Worm (Caenorhabditis elegans): ENCODE data around the gene exo-1.

exo-1 gene

ce11 chrIII:13426036-13426435, 2.7 kb downstream of the exo-1 start, which contains the start of gene cope-1 (continued):
- TF ChIP-seq hlh-4 (tag; optimal IDR thresholded peaks at IDR 0.05) (no peak), grh-1 (GFP tag; IDR thresholded peaks at IDR 0.05) (no peak), sptf-1 (tag; optimal IDR thresholded peaks at IDR 0.05) (no peak), nhr-20 (tag; optimal IDR thresholded peaks at IDR 0.05) (no peak), nhr-19 (GFP tag; conservative IDR thresholded peaks at IDR 0.05) (no peak), dsc-1 (tag; optimal IDR thresholded peaks at IDR 0.05) (no peak), unc-30 (tag; optimal IDR thresholded peaks at IDR 0.05) (no peak)

DNA sequence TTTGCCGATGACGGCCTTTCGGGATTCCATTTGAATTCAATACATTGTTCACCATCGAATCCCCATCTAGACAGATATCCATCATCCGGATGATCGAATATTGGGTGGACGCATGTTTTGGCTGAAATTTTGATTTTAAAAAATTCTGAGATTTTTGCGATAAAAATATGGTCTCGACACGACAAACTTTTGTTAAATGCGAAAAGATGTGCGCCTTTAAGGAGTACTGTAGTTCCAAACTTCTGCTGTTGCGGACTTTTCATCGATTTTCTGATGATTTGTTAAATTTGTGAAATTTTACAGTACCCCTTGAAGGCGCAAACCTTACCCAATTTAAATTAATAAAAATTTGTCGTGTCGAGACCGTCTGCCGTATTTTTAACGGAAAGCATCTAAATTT, 4.5 kb downstream of the exo-1 start:
- TF ChIP-seq nhr-47 (tag; optimal IDR thresholded peaks at IDR 0.05), result no peak
- TF ChIP-seq Y116A8C.19 (tag; optimal IDR thresholded peaks at IDR 0.05; ENCODE audit: borderline replicate concordance), result no peak
- TF ChIP-seq ceh-82 (tag; optimal IDR thresholded peaks at IDR 0.05), result no peak
- TF ChIP-seq mep-1 (tag; optimal IDR thresholded peaks at IDR 0.05), result no peak
- no peak for TF ChIP-seq isw-1 (GFP tag; IDR thresholded peaks at IDR 0.05)
- no peak for TF ChIP-seq lin-39 (tag; optimal IDR thresholded peaks at IDR 0.05)
- TF ChIP-seq lir-3 (tag; optimal IDR thresholded peaks at IDR 0.05; ENCODE audit: poor library complexity), result no peak
- TF ChIP-seq unc-130 (tag; optimal IDR thresholded peaks at IDR 0.05), result no peak
- no peak for TF ChIP-seq nhr-77 (tag; optimal IDR thresholded peaks at IDR 0.05)
- TF ChIP-seq unc-62 (GFP tag; optimal IDR thresholded peaks at IDR 0.05), result no peak
- TF ChIP-seq hlh-17 (GFP tag; optimal IDR thresholded peaks at IDR 0.05; ENCODE audit: borderline replicate concordance), result no peak
- TF ChIP-seq lin-14 (GFP tag; optimal IDR thresholded peaks at IDR 0.05), result no peak
- TF ChIP-seq nhr-90 (tag; optimal IDR thresholded peaks at IDR 0.05; ENCODE audit: poor library complexity), result no peak

DNA sequence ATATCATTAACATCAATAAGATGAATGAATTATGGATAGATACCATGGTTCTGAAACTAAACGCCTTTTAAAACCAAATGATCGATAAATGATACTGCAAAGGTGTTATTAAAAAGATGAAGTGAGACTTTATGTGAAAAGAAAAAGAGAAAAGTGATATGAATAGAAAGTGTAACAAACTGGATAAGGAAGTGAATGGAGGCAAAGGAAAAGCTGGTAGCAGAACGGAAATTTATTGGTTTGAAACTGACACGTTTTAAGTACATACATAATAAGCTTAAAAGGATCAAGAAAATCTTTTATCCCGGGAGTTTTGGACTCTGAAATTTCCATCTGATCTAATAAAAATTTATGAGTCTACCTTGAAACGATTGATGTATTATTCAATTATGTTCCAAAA, 6.4 kb downstream of the exo-1 start, which contains the start of gene bli-5:
Gene bli-5 (minus strand): TSS at position 101 of the 400 bp plus-strand sequence.
- TF ChIP-seq isw-1 (GFP tag; IDR thresholded peaks at IDR 0.05), result no peak
- no peak for TF ChIP-seq nhr-20 (tag; optimal IDR thresholded peaks at IDR 0.05)
- TF ChIP-seq ceh-88 (GFP tag; IDR thresholded peaks at IDR 0.05), result no peak
- TF ChIP-seq egl-13 (tag; optimal IDR thresholded peaks at IDR 0.05), result no peak
- no peak for TF ChIP-seq C04F5.9 (tag; optimal IDR thresholded peaks at IDR 0.05)
- no peak for TF ChIP-seq nhr-77 (tag; optimal IDR thresholded peaks at IDR 0.05)
- TF ChIP-seq nhr-84 (tag; optimal IDR thresholded peaks at IDR 0.05), result no peak
- no peak for TF ChIP-seq snu-23 (GFP tag; optimal IDR thresholded peaks at IDR 0.05)
- TF ChIP-seq irx-1 (tag; optimal IDR thresholded peaks at IDR 0.05), result no peak
- no peak for TF ChIP-seq lin-14 (GFP tag; optimal IDR thresholded peaks at IDR 0.05)
- no peak for TF ChIP-seq ceh-82 (tag; optimal IDR thresholded peaks at IDR 0.05)
- TF ChIP-seq fkh-10 (GFP tag; optimal IDR thresholded peaks at IDR 0.05), result no peak
- TF ChIP-seq nhr-47 (tag; optimal IDR thresholded peaks at IDR 0.05), result no peak
- TF ChIP-seq snpc-4 (tag; optimal IDR thresholded peaks at IDR 0.05), result no peak
- TF ChIP-seq egl-27 (tag; optimal IDR thresholded peaks at IDR 0.05), result no peak
- TF ChIP-seq C16A3.4 (tag; optimal IDR thresholded peaks at IDR 0.05), result no peak
- TF ChIP-seq fkh-8 (tag; optimal IDR thresholded peaks at IDR 0.05), result no peak
- TF ChIP-seq lin-15B (tag; optimal IDR thresholded peaks at IDR 0.05), result no peak
- no peak for TF ChIP-seq ceh-8 (GFP tag; optimal IDR thresholded peaks at IDR 0.05)
- no peak for TF ChIP-seq tlp-1 (tag; optimal IDR thresholded peaks at IDR 0.05)

DNA sequence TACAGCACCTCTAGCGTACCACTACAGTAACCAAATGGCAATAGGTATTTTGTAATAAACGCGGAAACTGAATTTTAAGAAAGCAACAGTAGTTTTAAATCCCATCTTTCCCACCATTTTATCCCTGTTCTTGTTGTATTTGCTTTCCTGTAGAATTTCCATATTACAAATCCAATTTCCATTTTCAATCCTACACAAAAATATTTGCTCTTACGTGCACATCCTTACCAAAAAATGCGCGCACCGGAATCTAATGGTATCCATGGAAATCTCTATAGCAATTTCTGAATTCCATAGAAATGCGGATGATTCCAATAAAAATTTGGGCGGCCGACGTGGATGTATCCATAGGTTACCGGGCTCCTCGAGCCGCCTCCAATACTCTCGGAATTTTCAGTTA, 6.8 kb downstream of the exo-1 start, which contains the start of gene trf-1:
Gene trf-1 (plus strand): TSS at position 301 of the 400 bp plus-strand sequence.
- TF ChIP-seq nhr-47 (tag; optimal IDR thresholded peaks at IDR 0.05), result no peak
- TF ChIP-seq mep-1 (tag; optimal IDR thresholded peaks at IDR 0.05), result no peak
- TF ChIP-seq ztf-11 (tag; optimal IDR thresholded peaks at IDR 0.05), result no peak
- no peak for TF ChIP-seq nhr-90 (tag; optimal IDR thresholded peaks at IDR 0.05; ENCODE audit: poor library complexity)
- no peak for TF ChIP-seq nhr-84 (tag; optimal IDR thresholded peaks at IDR 0.05)
- no peak for TF ChIP-seq lin-39 (tag; optimal IDR thresholded peaks at IDR 0.05)
- no peak for TF ChIP-seq rnt-1 (tag; optimal IDR thresholded peaks at IDR 0.05)
- no peak for TF ChIP-seq pag-3 (tag; optimal IDR thresholded peaks at IDR 0.05; ENCODE audit: borderline replicate concordance, insufficient read depth)
- no peak for TF ChIP-seq lin-13 (GFP tag; optimal IDR thresholded peaks at IDR 0.05)
- no peak for TF ChIP-seq snu-23 (GFP tag; optimal IDR thresholded peaks at IDR 0.05)
- no peak for TF ChIP-seq lsy-2 (tag; optimal IDR thresholded peaks at IDR 0.05)
- no peak for TF ChIP-seq unc-62 (GFP tag; optimal IDR thresholded peaks at IDR 0.05)
- no peak for TF ChIP-seq C04F5.9 (tag; optimal IDR thresholded peaks at IDR 0.05)
